Worm (Caenorhabditis elegans): ENCODE measurements around the gene ntl-3.
"Not testable (repeated sequence)": the region's sequence is repeated elsewhere in the genome, so short reads cannot be mapped to it uniquely, and the experiment has no call there.

The ntl-3 gene

ce11 chrIII:11792295-11793256, 53.7 kb downstream of the ntl-3 start, which contains the start of gene C24H11.2 (continued):
- TF ChIP-seq unc-98 (GFP tag; IDR thresholded peaks at IDR 0.05) (peak; percentile 57; the same call in 1 of the 2 replicates), efl-1 (optimal IDR thresholded peaks at IDR 0.05) (peak; percentile 46 to 64), efl-1 (GFP tag; optimal IDR thresholded peaks at IDR 0.05 in 1 of 2) (peak; percentile 55 to 96), C16A3.4 (tag; optimal IDR thresholded peaks at IDR 0.05) (peak; percentile 56), elt-3 (tag; optimal IDR thresholded peaks at IDR 0.05) (peak in 1 of 6 experiments; percentile 29), nhr-71 (tag; optimal IDR thresholded peaks at IDR 0.05) (peak; percentile 72), ceh-88 (GFP tag; IDR thresholded peaks at IDR 0.05) (0 out of 2 replicates have a peak, but pooled peaks have one; percentile 11), nhr-19 (GFP tag; conservative IDR thresholded peaks at IDR 0.05) (peak; percentile 63), ceh-8 (GFP tag; optimal IDR thresholded peaks at IDR 0.05) (peak; percentile 14), rnt-1 (tag; optimal IDR thresholded peaks at IDR 0.05) (peak; percentile 82), skn-1 (tag; optimal IDR thresholded peaks at IDR 0.05) (peak; percentile 40), jun-1 (tag; optimal IDR thresholded peaks at IDR 0.05) (peak; percentile 39), swsn-7 (tag; optimal IDR thresholded peaks at IDR 0.05) (peak; percentile 60), snu-23 (GFP tag; optimal IDR thresholded peaks at IDR 0.05) (peak; percentile 73), aly-2 (tag; optimal IDR thresholded peaks at IDR 0.05) (peak; percentile 17), nhr-90 (tag; optimal IDR thresholded peaks at IDR 0.05; ENCODE audit: poor library complexity) (peak; percentile 57)

ce11 chrIII:11789480-11789879, 56.8 kb downstream of the ntl-3 start:
- TF ChIP-seq egl-13 (tag; optimal IDR thresholded peaks at IDR 0.05) = no peak
- no peak for TF ChIP-seq nhr-84 (tag; optimal IDR thresholded peaks at IDR 0.05)
- no peak for TF ChIP-seq unc-98 (GFP tag; IDR thresholded peaks at IDR 0.05)
- no peak for TF ChIP-seq dsc-1 (tag; optimal IDR thresholded peaks at IDR 0.05)
- no peak for TF ChIP-seq xbp-1 (tag; optimal IDR thresholded peaks at IDR 0.05)
- TF ChIP-seq ama-1 (optimal IDR thresholded peaks at IDR 0.05) = no peak
- TF ChIP-seq tbx-2 (tag; optimal IDR thresholded peaks at IDR 0.05) = no peak
- TF ChIP-seq lin-13 (GFP tag; optimal IDR thresholded peaks at IDR 0.05) = no peak
- no peak for TF ChIP-seq zag-1 (tag; optimal IDR thresholded peaks at IDR 0.05)
- no peak for TF ChIP-seq ceh-90 (tag; optimal IDR thresholded peaks at IDR 0.05)
- no peak for TF ChIP-seq nhr-20 (tag; optimal IDR thresholded peaks at IDR 0.05)
- TF ChIP-seq grh-1 (GFP tag; IDR thresholded peaks at IDR 0.05) = no peak
- no peak for TF ChIP-seq aly-2 (tag; optimal IDR thresholded peaks at IDR 0.05)
- no peak for TF ChIP-seq nhr-85 (tag)

- TF ChIP-seq vab-15 (tag; optimal IDR thresholded peaks at IDR 0.05); hlh-17 (GFP tag; optimal IDR thresholded peaks at IDR 0.05; ENCODE audit: borderline replicate concordance); skn-1 (tag; optimal IDR thresholded peaks at IDR 0.05): not testable (repeated sequence)
These were observed 58.9 kb downstream of the ntl-3 start, which contains the start of gene C24H11.1 for ce11 chrIII:11787376-11787775. C24H11.1 (plus strand) TSS chrIII:11787676.

ce11 chrIII:11785961-11786360, 60.3 kb downstream of the ntl-3 start, which contains the start of gene tbx-38:
tbx-38 (minus strand) TSS chrIII:11786061.
- no peak for TF ChIP-seq sptf-1 (tag; optimal IDR thresholded peaks at IDR 0.05)
- no peak for TF ChIP-seq hlh-4 (tag; optimal IDR thresholded peaks at IDR 0.05)
- no peak for TF ChIP-seq xbp-1 (tag; optimal IDR thresholded peaks at IDR 0.05)
- TF ChIP-seq nhr-84 (tag; optimal IDR thresholded peaks at IDR 0.05) = no peak
- TF ChIP-seq unc-30 (tag; optimal IDR thresholded peaks at IDR 0.05) = no peak
- TF ChIP-seq tbx-2 (tag; optimal IDR thresholded peaks at IDR 0.05) = no peak
- TF ChIP-seq ceh-8 (GFP tag; optimal IDR thresholded peaks at IDR 0.05) = no peak
- TF ChIP-seq alr-1 (tag; optimal IDR thresholded peaks at IDR 0.05; ENCODE audit: borderline replicate concordance) = no peak
- TF ChIP-seq ceh-82 (tag; optimal IDR thresholded peaks at IDR 0.05) = no peak
- no peak for TF ChIP-seq efl-1 (optimal IDR thresholded peaks at IDR 0.05)
- no peak for TF ChIP-seq efl-1 (GFP tag; optimal IDR thresholded peaks at IDR 0.05 in 1 of 2)
- TF ChIP-seq blmp-1 (tag; optimal IDR thresholded peaks at IDR 0.05) = no peak
- TF ChIP-seq jun-1 (tag; optimal IDR thresholded peaks at IDR 0.05) = no peak
- no peak for TF ChIP-seq lsy-2 (tag; optimal IDR thresholded peaks at IDR 0.05)
- no peak for TF ChIP-seq pag-3 (tag; optimal IDR thresholded peaks at IDR 0.05; ENCODE audit: borderline replicate concordance, insufficient read depth)
- no peak for TF ChIP-seq ces-1 (GFP tag; optimal IDR thresholded peaks at IDR 0.05)
- TF ChIP-seq ets-5 (GFP tag; IDR thresholded peaks at IDR 0.05) = no peak
- TF ChIP-seq grh-1 (GFP tag; IDR thresholded peaks at IDR 0.05) = no peak
- TF ChIP-seq mef-2 (tag; optimal IDR thresholded peaks at IDR 0.05) = no peak

Data from whole organism, L1 larva.